Fruit fly (Drosophila melanogaster) whole organism, embryonic: ENCODE results near the gene trus.
A peak's percentile ranks its signal among the peaks of the same experiment; 100 is the strongest.

Experiments
- ATbp ChIP-seq: fragments of 200-800 bp; sonication (Bioruptor generic); optimal IDR thresholded peaks from 2 replicates; lab custom pipeline; 2017; ENCODE audit warnings: missing biosample characterization, mild to moderate bottlenecking, missing genetic modification characterization, missing genetic modification reagents
- CG10267 ChIP-seq: fragments of 200-800 bp; sonication (Bioruptor generic); optimal IDR thresholded peaks from 2 replicates; lab custom pipeline; 2018; ENCODE audit warnings: missing biosample characterization, mild to moderate bottlenecking, missing genetic modification characterization, moderate library complexity
- CG10979 ChIP-seq: fragments of 200-800 bp; sonication (Bioruptor generic); optimal IDR thresholded peaks from 2 replicates; lab custom pipeline; 2018; ENCODE audit warnings: missing biosample characterization, mild to moderate bottlenecking, missing genetic modification characterization, moderate library complexity
- CG12155 ChIP-seq: fragments of 200-800 bp; sonication (Bioruptor generic); optimal IDR thresholded peaks from 3 replicates; lab custom pipeline; 2016; ENCODE audit warnings: missing biosample characterization, missing genetic modification characterization
- CG13287 ChIP-seq: fragments of 200-800 bp; sonication (Bioruptor generic); IDR thresholded peaks from 2 replicates; pipeline ENCODE4 v1.3.6; 2022; ENCODE audit warnings: missing biosample characterization, missing genetic modification characterization; ENCODE audit not compliant: partially characterized antibody
- CG14710 ChIP-seq: fragments of 200-800 bp; sonication (Bioruptor generic); optimal IDR thresholded peaks from 3 replicates; lab custom pipeline; 2019; ENCODE audit warnings: missing biosample characterization, mild to moderate bottlenecking, missing genetic modification characterization, moderate library complexity
- CG15696 ChIP-seq: fragments of 200-800 bp; sonication (Bioruptor generic); optimal IDR thresholded peaks from 2 replicates; lab custom pipeline; 2019; ENCODE audit warnings: missing biosample characterization, mild to moderate bottlenecking, missing genetic modification characterization, moderate library complexity
- CG17912 ChIP-seq: fragments of 200-800 bp; sonication (Bioruptor generic); optimal IDR thresholded peaks from 2 replicates; lab custom pipeline; 2018; ENCODE audit warnings: missing biosample characterization, mild to moderate bottlenecking, missing genetic modification characterization
- CG32767 ChIP-seq: fragments of 200-800 bp; sonication (Bioruptor generic); IDR thresholded peaks from 2 replicates; pipeline ENCODE4 v1.3.6; 2022; ENCODE audit warnings: missing biosample characterization, missing genetic modification characterization
- CG4282 ChIP-seq: fragments of 200-800 bp; sonication (Bioruptor generic); optimal IDR thresholded peaks from 2 replicates; lab custom pipeline; 2016; ENCODE audit warnings: missing biosample characterization, missing genetic modification characterization
- CG6654 ChIP-seq: fragments of 200-800 bp; sonication (Bioruptor generic); optimal IDR thresholded peaks from 2 replicates; lab custom pipeline; 2017; ENCODE audit warnings: missing biosample characterization, mild to moderate bottlenecking, missing genetic modification characterization
- CG6683 ChIP-seq: fragments of 200-800 bp; sonication (Bioruptor generic); optimal IDR thresholded peaks from 2 replicates; lab custom pipeline; 2017; ENCODE audit warnings: missing biosample characterization, mild to moderate bottlenecking, missing genetic modification characterization, missing genetic modification reagents
- CG7987 ChIP-seq: fragments of 200-800 bp; sonication (Bioruptor generic); optimal IDR thresholded peaks from 2 replicates; lab custom pipeline; 2018; ENCODE audit warnings: missing biosample characterization, mild to moderate bottlenecking, missing genetic modification characterization, moderate library complexity
- CG8359 ChIP-seq: fragments of 200-800 bp; sonication (Bioruptor generic); optimal IDR thresholded peaks from 2 replicates; lab custom pipeline; 2017; ENCODE audit warnings: missing biosample characterization, mild to moderate bottlenecking, missing genetic modification characterization, borderline replicate concordance
- CG8478 ChIP-seq: fragments of >200 bp; optimal IDR thresholded peaks from 2 replicates; lab custom pipeline; 2018
- CG9609 ChIP-seq: fragments of 200-800 bp; sonication (Bioruptor generic); optimal IDR thresholded peaks from 3 replicates; lab custom pipeline; 2016; ENCODE audit warnings: missing biosample characterization, missing genetic modification characterization
- D19B ChIP-seq: fragments of 200-800 bp; sonication (Bioruptor generic); optimal IDR thresholded peaks from 2 replicates; lab custom pipeline; 2017; ENCODE audit warnings: missing biosample characterization, mild to moderate bottlenecking, missing genetic modification characterization
- Dp ChIP-seq: fragments of 200-800 bp; sonication (Bioruptor generic); optimal IDR thresholded peaks from 2 replicates; lab custom pipeline; 2018; ENCODE audit warnings: missing biosample characterization, mild to moderate bottlenecking, missing genetic modification characterization, moderate library complexity
- Dref ChIP-seq: fragments of 200-800 bp; sonication (Bioruptor generic); IDR thresholded peaks from 2 replicates; pipeline ENCODE4 v1.3.6; 2022; ENCODE audit warnings: missing biosample characterization, missing genetic modification characterization
- Drgx ChIP-seq: fragments of 200-800 bp; sonication (Bioruptor generic); IDR thresholded peaks from 2 replicates; pipeline ENCODE4 v1.3.6; 2022; ENCODE audit warnings: missing biosample characterization, missing genetic modification characterization
- Ets65A ChIP-seq: fragments of 200-800 bp; sonication (Bioruptor generic); peaks from one replicate; lab custom pipeline; 2016; ENCODE audit warnings: missing biosample characterization, missing genetic modification characterization
- Gsc ChIP-seq: fragments of 200-800 bp; sonication (Bioruptor generic); IDR thresholded peaks from 2 replicates; pipeline ENCODE4 v1.3.6; 2022; ENCODE audit warnings: missing biosample characterization, missing genetic modification characterization
- Gug ChIP-seq: fragments of 200-800 bp; sonication (Bioruptor generic); IDR thresholded peaks from 4 replicates; pipeline ENCODE4 v1.3.6; 2022; ENCODE audit warnings: missing biosample characterization, missing genetic modification characterization
- Jarid2 ChIP-seq: fragments of 200-800 bp; sonication (Bioruptor generic); optimal IDR thresholded peaks from 3 replicates; lab custom pipeline; 2017; ENCODE audit warnings: mild to moderate bottlenecking, missing biosample characterization, missing genetic modification reagents, missing genetic modification characterization
- Mrtf ChIP-seq: fragments of 200-800 bp; sonication (Bioruptor generic); IDR thresholded peaks from 3 replicates; pipeline ENCODE4 v1.3.6; 2022; ENCODE audit warnings: missing biosample characterization, missing genetic modification characterization
- NK7.1 ChIP-seq: fragments of 200-800 bp; sonication (Bioruptor generic); optimal IDR thresholded peaks from 3 replicates; lab custom pipeline; 2016; ENCODE audit warnings: missing biosample characterization, missing genetic modification characterization
- Rfx ChIP-seq: fragments of 200-800 bp; sonication (Bioruptor generic); IDR thresholded peaks from 2 replicates; pipeline ENCODE4 v1.3.6; 2022; ENCODE audit warnings: missing biosample characterization, missing genetic modification characterization
- Rx ChIP-seq: fragments of 200-800 bp; sonication (Bioruptor generic); IDR thresholded peaks from 2 replicates; pipeline ENCODE4 v1.3.6; 2022; ENCODE audit warnings: missing biosample characterization, missing genetic modification characterization
- Spps ChIP-seq: fragments of 200-800 bp; sonication (Bioruptor generic); optimal IDR thresholded peaks from 2 replicates; lab custom pipeline; 2018; ENCODE audit warnings: missing biosample characterization, mild to moderate bottlenecking, missing genetic modification characterization
- ap ChIP-seq: fragments of 200-800 bp; sonication (Bioruptor generic); IDR thresholded peaks from 2 replicates; pipeline ENCODE4 v1.3.6; 2022; ENCODE audit warnings: missing biosample characterization, missing genetic modification characterization
- ato ChIP-seq: fragments of 200-800 bp; sonication (Bioruptor generic); IDR thresholded peaks from 2 replicates; pipeline ENCODE4 v1.3.6; 2022; ENCODE audit warnings: missing biosample characterization, missing genetic modification characterization; ENCODE audit not compliant: partially characterized antibody
- bigmax ChIP-seq: fragments of 200-800 bp; sonication (Bioruptor generic); optimal IDR thresholded peaks from 2 replicates; lab custom pipeline; 2018; ENCODE audit warnings: missing biosample characterization, mild to moderate bottlenecking, missing genetic modification characterization
- chif ChIP-seq, 2 experiments: fragments of 200-800 bp; sonication (Bioruptor generic); optimal IDR thresholded peaks; 3 replicates each; lab custom pipeline; 2016; ENCODE audit warnings: missing biosample characterization in 2 of 2, missing genetic modification characterization in 2 of 2
- dpn ChIP-seq, 2 experiments: fragments of 200-800 bp; sonication (Bioruptor generic); optimal IDR thresholded peaks; 3 replicates each; lab custom pipeline; 2016; ENCODE audit warnings: missing biosample characterization in 2 of 2, missing genetic modification characterization in 2 of 2
- dysf ChIP-seq: fragments of 200-800 bp; sonication (Bioruptor generic); IDR thresholded peaks from 3 replicates; pipeline ENCODE4 v1.3.6; 2022; ENCODE audit warnings: missing biosample characterization, missing genetic modification characterization
- gt ChIP-seq: fragments of 200-800 bp; sonication (Bioruptor generic); IDR thresholded peaks from 2 replicates; pipeline ENCODE4 v1.3.6; 2022; ENCODE audit warnings: missing biosample characterization, missing genetic modification characterization
- jing ChIP-seq: fragments of 200-800 bp; sonication (Bioruptor generic); optimal IDR thresholded peaks from 2 replicates; lab custom pipeline; 2018; ENCODE audit warnings: missing biosample characterization, mild to moderate bottlenecking, missing genetic modification characterization
- mirr ChIP-seq: fragments of 200-800 bp; sonication (Bioruptor generic); optimal IDR thresholded peaks from 3 replicates; lab custom pipeline; 2018; ENCODE audit warnings: missing biosample characterization, mild to moderate bottlenecking, missing genetic modification characterization
- p53 ChIP-seq: fragments of 200-800 bp; sonication (Bioruptor generic); optimal IDR thresholded peaks from 2 replicates; lab custom pipeline; 2016; ENCODE audit warnings: missing biosample characterization, missing genetic modification characterization
- peb ChIP-seq: fragments of 200-800 bp; sonication (Bioruptor generic); IDR thresholded peaks from 2 replicates; pipeline ENCODE4 v1.3.6; 2022; ENCODE audit warnings: missing biosample characterization, missing genetic modification characterization
- prd ChIP-seq, 3 experiments: fragments of >200 bp in 2 of 3; fragments of 200-800 bp in 1 of 3; sonication (Bioruptor generic) in 1 of 3; optimal IDR thresholded peaks in 2 of 3; IDR thresholded peaks in 1 of 3; 2 replicates in 2 of 3; 3 replicates in 1 of 3; pipeline versions ENCODE4 v1.3.6 to Lab custom; 2017 to 2022; ENCODE audit warnings: missing biosample characterization in 1 of 3, missing genetic modification characterization in 1 of 3
- pzg ChIP-seq: fragments of 200-800 bp; sonication (Bioruptor generic); optimal IDR thresholded peaks from 3 replicates; lab custom pipeline; 2018; ENCODE audit warnings: missing biosample characterization, mild to moderate bottlenecking, missing genetic modification characterization, moderate library complexity
- repo ChIP-seq: fragments of 200-800 bp; sonication (Bioruptor generic); optimal IDR thresholded peaks from 2 replicates; lab custom pipeline; 2016; ENCODE audit warnings: missing biosample characterization, missing genetic modification characterization
- sens ChIP-seq: fragments of 200-800 bp; sonication (Bioruptor generic); peaks from one replicate; lab custom pipeline; 2016; ENCODE audit warnings: missing biosample characterization, missing genetic modification characterization
- sima ChIP-seq: fragments of 200-800 bp; sonication (Bioruptor generic); optimal IDR thresholded peaks from 2 replicates; lab custom pipeline; 2016; ENCODE audit warnings: missing biosample characterization, missing genetic modification characterization
- sob ChIP-seq: fragments of 200-800 bp; sonication (Bioruptor generic); IDR thresholded peaks from 2 replicates; pipeline ENCODE4 v1.3.6; 2022; ENCODE audit warnings: missing biosample characterization, missing genetic modification characterization
- ssp ChIP-seq: fragments of 200-800 bp; sonication (Bioruptor generic); IDR thresholded peaks from 2 replicates; pipeline ENCODE4 v1.3.6; 2022; ENCODE audit warnings: missing biosample characterization, missing genetic modification characterization
- vfl ChIP-seq: fragments of 200-800 bp; sonication (Bioruptor generic); optimal IDR thresholded peaks from 2 replicates; lab custom pipeline; 2016; ENCODE audit warnings: missing biosample characterization, missing genetic modification characterization
- wek ChIP-seq: fragments of 200-800 bp; sonication (Bioruptor generic); optimal IDR thresholded peaks from 3 replicates; lab custom pipeline; 2018; ENCODE audit warnings: missing biosample characterization, mild to moderate bottlenecking, missing genetic modification characterization, moderate library complexity
- zen ChIP-seq: fragments of 200-800 bp; sonication (Bioruptor generic); optimal IDR thresholded peaks from 3 replicates; lab custom pipeline; 2018; ENCODE audit warnings: missing biosample characterization, mild to moderate bottlenecking, missing genetic modification characterization, moderate library complexity

trus gene

dm6 chr3R:12425510-12426309, 30.7 kb upstream of the trus start, which contains the start of gene Pp1-87B (continued):
- TF ChIP-seq Jarid2 (GFP tag; lab: Kevin White, UChicago) (no peak), NK7.1 (GFP tag; lab: Kevin White, UChicago) (no peak), mirr (peak; percentile 2), zen (tag; lab: Kevin White, UChicago) (peak; percentile 38), sob (GFP tag; lab: Robert Waterston, UW) (no peak), ato (GFP tag; lab: Robert Waterston, UW) (no peak), Gug (GFP tag; lab: Robert Waterston, UW) (no peak), gt (no peak), CG4282 (GFP tag; lab: Kevin White, UChicago) (no peak), CG32767 (no peak), CG13287 (GFP tag; lab: Robert Waterston, UW) (no peak), D19B (no peak), ATbp (GFP tag; lab: Kevin White, UChicago) (no peak), CG10979 (no peak), ssp (no peak), CG9609 (GFP tag; lab: Kevin White, UChicago) (peak; percentile 30), p53 (GFP tag; lab: Kevin White, UChicago) (peak; percentile 14), vfl (GFP tag; lab: Kevin White, UChicago) (no peak), Ets65A (peak; percentile 89), dpn (GFP tag; optimal IDR thresholded peaks at IDR 0.05; lab: Kevin White, UChicago) (peak in 1 of 2 experiments; percentile 11), dysf (GFP tag; lab: Robert Waterston, UW) (0 out of 3 replicates have a peak, but pooled peaks have one; percentile 7), CG8359 (GFP tag; lab: Kevin White, UChicago) (no peak), wek (GFP tag; lab: Kevin White, UChicago) (no peak), sens (GFP tag; lab: Kevin White, UChicago) (no peak), peb (GFP tag; lab: Robert Waterston, UW) (no peak), Rx (GFP tag; lab: Robert Waterston, UW) (no peak), Spps (tag; lab: Kevin White, UChicago) (no peak), Gsc (no peak), prd (optimal IDR thresholded peaks at IDR 0.05; lab: Kevin White, UChicago) (no peak), prd (GFP tag; IDR thresholded peaks at IDR 0.05; lab: Robert Waterston, UW) (peak; percentile 22; the same call in 1 of the 3 replicates), CG6654 (GFP tag; lab: Kevin White, UChicago) (no peak), CG8478 (lab: Kevin White, UChicago) (peak; percentile 97), Rfx (GFP tag; lab: Robert Waterston, UW) (no peak), ap (GFP tag; lab: Robert Waterston, UW) (no peak), Dref (GFP tag; lab: Robert Waterston, UW) (peak; percentile 66), pzg (GFP tag; lab: Kevin White, UChicago) (peak; percentile 77), repo (GFP tag; lab: Kevin White, UChicago) (no peak), jing (GFP tag; lab: Kevin White, UChicago) (no peak), chif (GFP tag; optimal IDR thresholded peaks at IDR 0.05; lab: Kevin White, UChicago) (peak in 1 of 2 experiments; percentile 1), bigmax (GFP tag; lab: Kevin White, UChicago) (no peak), CG14710 (tag; lab: Kevin White, UChicago) (peak; percentile 76), Mrtf (GFP tag; lab: Robert Waterston, UW) (no peak), Dp (GFP tag; lab: Kevin White, UChicago) (peak; percentile 60), CG12155 (GFP tag; lab: Kevin White, UChicago) (no peak), CG10267 (tag; lab: Kevin White, UChicago) (peak; percentile 16), sima (GFP tag; lab: Kevin White, UChicago) (no peak), CG7987 (GFP tag; lab: Kevin White, UChicago) (no peak), CG15696 (tag; lab: Kevin White, UChicago) (no peak), Drgx (GFP tag; lab: Robert Waterston, UW) (no peak), CG17912 (GFP tag; lab: Kevin White, UChicago) (no peak), CG6683 (GFP tag; lab: Kevin White, UChicago) (no peak)
